Worm (Caenorhabditis elegans) whole organism, late embryonic: Measurements from ENCODE around the gene fbxa-28.

Experiments used
- C08G9.2 ChIP-seq: sonication (generic microtip); optimal IDR thresholded peaks from 2 replicates; lab custom pipeline; 2016; ENCODE audit warnings: mild to moderate bottlenecking, missing genetic modification characterization, moderate library complexity, missing compliant biosample characterization
- C38D4.7 ChIP-seq: fragments of 200-800 bp; sonication (Bioruptor generic); optimal IDR thresholded peaks from 2 replicates; lab custom pipeline; 2018; ENCODE audit warnings: mild to moderate bottlenecking, missing genetic modification characterization, moderate library complexity, missing compliant biosample characterization
- F13H6.1 ChIP-seq: sonication (generic microtip); optimal IDR thresholded peaks from 2 replicates; lab custom pipeline; 2016; ENCODE audit warnings: missing genetic modification characterization, missing compliant biosample characterization
- K02D7.2 ChIP-seq: sonication (generic microtip); optimal IDR thresholded peaks from 2 replicates; lab custom pipeline; 2017; ENCODE audit warnings: mild to moderate bottlenecking, missing genetic modification characterization, missing compliant biosample characterization
- ceh-19 ChIP-seq: fragments of 200-800 bp; sonication (Bioruptor generic); optimal IDR thresholded peaks from 2 replicates; lab custom pipeline; 2018; ENCODE audit warnings: mild to moderate bottlenecking, missing genetic modification characterization, missing compliant biosample characterization
- ceh-22 ChIP-seq: sonication (generic microtip); optimal IDR thresholded peaks from 2 replicates; lab custom pipeline; 2017; ENCODE audit warnings: missing biosample characterization, missing genetic modification characterization
- ceh-24 ChIP-seq: sonication (generic microtip); optimal IDR thresholded peaks from 2 replicates; lab custom pipeline; 2016; ENCODE audit warnings: mild to moderate bottlenecking, missing genetic modification characterization, missing compliant biosample characterization
- ceh-31 ChIP-seq: sonication (generic microtip); optimal IDR thresholded peaks from 2 replicates; lab custom pipeline; 2016; ENCODE audit warnings: missing genetic modification characterization, missing compliant biosample characterization
- ceh-48 ChIP-seq: sonication (generic microtip); optimal IDR thresholded peaks from 2 replicates; lab custom pipeline; 2016; ENCODE audit warnings: missing genetic modification characterization, inconsistent platforms, missing compliant biosample characterization
- ceh-6 ChIP-seq: fragments of 200-800 bp; sonication (Bioruptor generic); optimal IDR thresholded peaks from 2 replicates; lab custom pipeline; 2018; ENCODE audit warnings: mild to moderate bottlenecking, missing genetic modification characterization, missing compliant biosample characterization
- ceh-9 ChIP-seq: sonication (generic microtip); optimal IDR thresholded peaks from 2 replicates; lab custom pipeline; 2016; ENCODE audit warnings: mild to moderate bottlenecking, missing genetic modification characterization, inconsistent platforms, missing compliant biosample characterization
- che-1 ChIP-seq: sonication (generic microtip); optimal IDR thresholded peaks from 2 replicates; lab custom pipeline; 2016; ENCODE audit warnings: mild to moderate bottlenecking, missing genetic modification characterization, missing compliant biosample characterization
- dmd-4 ChIP-seq: sonication (generic microtip); optimal IDR thresholded peaks from 2 replicates; lab custom pipeline; 2016; ENCODE audit warnings: borderline replicate concordance, missing genetic modification characterization, missing compliant biosample characterization
- elt-2 ChIP-seq: sonication (generic microtip); optimal IDR thresholded peaks from 2 replicates; lab custom pipeline; 2016; ENCODE audit warnings: missing genetic modification reagents, missing genetic modification characterization, missing compliant biosample characterization
- elt-4 ChIP-seq: sonication (generic microtip); optimal IDR thresholded peaks from 2 replicates; lab custom pipeline; 2016; ENCODE audit warnings: missing genetic modification characterization, missing compliant biosample characterization
- eyg-1 ChIP-seq: sonication (generic microtip); optimal IDR thresholded peaks from 2 replicates; lab custom pipeline; 2016; ENCODE audit warnings: missing genotype, missing genetic modification characterization, missing compliant biosample characterization
- fkh-6 ChIP-seq: sonication (generic microtip); optimal IDR thresholded peaks from 2 replicates; lab custom pipeline; 2016; ENCODE audit warnings: missing genetic modification characterization, missing compliant biosample characterization
- hlh-15 ChIP-seq: sonication (generic microtip); optimal IDR thresholded peaks from 2 replicates; lab custom pipeline; 2016; ENCODE audit warnings: missing genetic modification characterization, missing compliant biosample characterization
- hlh-30 ChIP-seq: sonication (generic microtip); optimal IDR thresholded peaks from 2 replicates; lab custom pipeline; 2017; ENCODE audit warnings: antibody characterized with exemption, missing genetic modification characterization, missing compliant biosample characterization; ENCODE audit not compliant: insufficient read depth
- hlh-6 ChIP-seq: sonication (generic microtip); optimal IDR thresholded peaks from 2 replicates; lab custom pipeline; 2016; ENCODE audit warnings: missing genotype, missing genetic modification characterization, missing compliant biosample characterization
- hlh-8 ChIP-seq: sonication (generic microtip); optimal IDR thresholded peaks from 2 replicates; lab custom pipeline; 2016; ENCODE audit warnings: missing genotype, missing genetic modification characterization, missing compliant biosample characterization
- lim-6 ChIP-seq: sonication (generic microtip); optimal IDR thresholded peaks from 2 replicates; lab custom pipeline; 2016; ENCODE audit warnings: missing genetic modification characterization, missing compliant biosample characterization
- madf-2 ChIP-seq: sonication (generic microtip); optimal IDR thresholded peaks from 2 replicates; lab custom pipeline; 2017; ENCODE audit warnings: missing genetic modification characterization, missing compliant biosample characterization
- nfya-1 ChIP-seq: sonication (generic microtip); optimal IDR thresholded peaks from 2 replicates; lab custom pipeline; 2017; ENCODE audit warnings: missing genetic modification characterization, mild to moderate bottlenecking, missing compliant biosample characterization, antibody characterized with exemption, moderate library complexity
- nhr-11 ChIP-seq: fragments of 150-350 bp; optimal IDR thresholded peaks from 2 replicates; lab custom pipeline; 2014; ENCODE audit warnings: missing biosample characterization, missing genetic modification characterization
- npax-4 ChIP-seq: sonication (generic microtip); optimal IDR thresholded peaks from 2 replicates; lab custom pipeline; 2016; ENCODE audit warnings: missing genetic modification characterization, missing compliant biosample characterization
- pax-1 ChIP-seq: fragments of 150-350 bp; optimal IDR thresholded peaks from 2 replicates; lab custom pipeline; 2014; ENCODE audit warnings: missing biosample characterization, missing genetic modification characterization
- pha-2 ChIP-seq: sonication (generic microtip); optimal IDR thresholded peaks from 2 replicates; lab custom pipeline; 2017; ENCODE audit warnings: mild to moderate bottlenecking, missing genetic modification characterization, missing compliant biosample characterization
- pqm-1 ChIP-seq: sonication (generic microtip); optimal IDR thresholded peaks from 2 replicates; lab custom pipeline; 2016; ENCODE audit warnings: missing genetic modification characterization, missing compliant biosample characterization
- pros-1 ChIP-seq: fragments of 150-350 bp; optimal IDR thresholded peaks from 2 replicates; lab custom pipeline; 2014; ENCODE audit warnings: missing biosample characterization, missing genetic modification reagents, missing genetic modification characterization
- rnt-1 ChIP-seq: sonication (generic microtip); optimal IDR thresholded peaks from 2 replicates; lab custom pipeline; 2016; ENCODE audit warnings: missing genetic modification characterization, missing compliant biosample characterization
- sdc-2 ChIP-seq: sonication (generic microtip); optimal IDR thresholded peaks from 2 replicates; lab custom pipeline; 2016; ENCODE audit warnings: missing genotype, missing genetic modification characterization, missing compliant biosample characterization
- sox-4 ChIP-seq: sonication (generic microtip); optimal IDR thresholded peaks from 2 replicates; lab custom pipeline; 2017; ENCODE audit warnings: mild to moderate bottlenecking, missing genetic modification characterization, inconsistent platforms, missing compliant biosample characterization
- syd-9 ChIP-seq: sonication (generic microtip); optimal IDR thresholded peaks from 2 replicates; lab custom pipeline; 2016; ENCODE audit warnings: mild to moderate bottlenecking, missing genetic modification characterization, moderate library complexity, missing compliant biosample characterization
- unc-3 ChIP-seq, 2 experiments: fragments of 200-800 bp in 1 of 2; sonication (Bioruptor generic) in 1 of 2; sonication (generic microtip) in 1 of 2; conservative IDR thresholded peaks in 1 of 2; optimal IDR thresholded peaks in 1 of 2; 2 replicates each; pipeline versions ENCODE4 v1.3.6 to Lab custom; 2016 to 2022; ENCODE audit warnings: missing compliant biosample characterization in 2 of 2, missing genetic modification characterization in 2 of 2, missing genetic modification reagents in 1 of 2
- unc-42 ChIP-seq: sonication (generic microtip); optimal IDR thresholded peaks from 2 replicates; lab custom pipeline; 2016; ENCODE audit warnings: missing genotype, missing genetic modification characterization, missing compliant biosample characterization
- unc-55 ChIP-seq: sonication (generic microtip); optimal IDR thresholded peaks from 2 replicates; lab custom pipeline; 2017; ENCODE audit warnings: missing biosample characterization, missing genetic modification reagents, missing genetic modification characterization
- unc-86 ChIP-seq: sonication (generic microtip); optimal IDR thresholded peaks from 2 replicates; lab custom pipeline; 2016; ENCODE audit warnings: missing genetic modification characterization, missing compliant biosample characterization

fbxa-28 gene

DNA sequence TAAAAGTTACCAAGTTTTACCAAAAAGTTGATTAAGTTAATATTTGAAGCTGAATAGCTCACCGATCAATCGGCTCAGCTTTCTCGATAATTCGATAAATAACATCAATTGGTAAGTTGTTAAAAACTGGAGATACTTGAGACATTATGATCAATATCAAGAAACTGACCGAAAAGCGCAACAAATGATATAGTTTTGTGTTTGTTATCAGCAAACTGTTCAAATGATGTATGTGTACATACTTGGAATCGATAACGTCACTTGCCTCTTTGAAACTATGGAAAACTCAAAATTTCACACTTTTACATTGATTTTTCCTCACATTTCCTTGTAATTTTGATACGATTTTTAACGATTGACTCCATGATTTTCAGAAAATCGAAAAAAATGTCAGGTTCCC lies 17.3 kb downstream of the fbxa-28 start, which contains the start of the genes fbxa-80 and fbxa-19:
fbxa-80 (minus strand) TSS at position 173 of the 400 bp plus-strand sequence.
fbxa-19 (plus strand) TSS at position 364 of the 400 bp plus-strand sequence.
- TF ChIP-seq ceh-31 (no peak), ceh-48 (tag; lab: Kevin White, UChicago) (no peak), rnt-1 (tag; lab: Kevin White, UChicago) (no peak), fkh-6 (tag; lab: Kevin White, UChicago) (no peak)

DNA sequence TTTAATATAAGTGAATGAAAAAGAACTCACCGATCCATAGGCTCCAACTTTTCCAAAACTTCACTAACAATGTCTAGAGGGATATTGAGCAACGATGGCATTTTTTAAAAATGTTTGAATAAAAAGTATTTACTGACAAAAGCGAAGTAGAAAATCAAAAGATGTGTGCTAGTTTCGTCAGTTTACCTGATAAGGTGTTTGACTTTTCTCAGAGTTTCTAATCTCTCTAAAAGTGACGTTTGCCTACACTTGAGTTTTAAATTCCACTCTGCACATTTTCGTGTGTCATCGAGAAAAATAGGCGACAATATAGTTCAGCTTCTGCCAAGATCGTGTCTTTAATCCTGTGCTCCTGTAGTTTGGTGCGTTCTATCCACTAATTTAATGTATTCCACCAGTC lies 23.9 kb downstream of the fbxa-28 start, which contains the start of gene fbxa-15:
fbxa-15 (minus strand) TSS at position 101 of the 400 bp plus-strand sequence.
- TF ChIP-seq elt-4: no peak
- no peak for TF ChIP-seq unc-86 (tag; lab: Kevin White, UChicago)
- TF ChIP-seq lim-6 (tag; lab: Kevin White, UChicago): no peak
- no peak for TF ChIP-seq C08G9.2 (tag; lab: Kevin White, UChicago)
- TF ChIP-seq unc-3 (GFP tag; conservative IDR thresholded peaks at IDR 0.05; lab: Robert Waterston, UW): no peak
- TF ChIP-seq unc-3 (tag; optimal IDR thresholded peaks at IDR 0.05; lab: Kevin White, UChicago): no peak
- no peak for TF ChIP-seq hlh-8 (tag; lab: Kevin White, UChicago)
- no peak for TF ChIP-seq che-1 (tag; lab: Kevin White, UChicago)
- no peak for TF ChIP-seq C38D4.7 (GFP tag; lab: Kevin White, UChicago)
- no peak for TF ChIP-seq ceh-6 (GFP tag; lab: Kevin White, UChicago)
- no peak for TF ChIP-seq elt-2
- TF ChIP-seq unc-55 (GFP tag; lab: Kevin White, UChicago): no peak
- TF ChIP-seq pros-1 (tag; lab: Kevin White, UChicago): no peak
- no peak for TF ChIP-seq nfya-1 (tag; lab: Kevin White, UChicago)
- no peak for TF ChIP-seq fkh-6 (tag; lab: Kevin White, UChicago)
- no peak for TF ChIP-seq sdc-2 (tag; lab: Kevin White, UChicago)
- TF ChIP-seq rnt-1 (tag; lab: Kevin White, UChicago): no peak
- TF ChIP-seq unc-42 (tag; lab: Kevin White, UChicago): no peak
- no peak for TF ChIP-seq dmd-4 (tag; lab: Kevin White, UChicago)
- no peak for TF ChIP-seq ceh-48 (tag; lab: Kevin White, UChicago)
- no peak for TF ChIP-seq hlh-15 (tag; lab: Kevin White, UChicago)

DNA sequence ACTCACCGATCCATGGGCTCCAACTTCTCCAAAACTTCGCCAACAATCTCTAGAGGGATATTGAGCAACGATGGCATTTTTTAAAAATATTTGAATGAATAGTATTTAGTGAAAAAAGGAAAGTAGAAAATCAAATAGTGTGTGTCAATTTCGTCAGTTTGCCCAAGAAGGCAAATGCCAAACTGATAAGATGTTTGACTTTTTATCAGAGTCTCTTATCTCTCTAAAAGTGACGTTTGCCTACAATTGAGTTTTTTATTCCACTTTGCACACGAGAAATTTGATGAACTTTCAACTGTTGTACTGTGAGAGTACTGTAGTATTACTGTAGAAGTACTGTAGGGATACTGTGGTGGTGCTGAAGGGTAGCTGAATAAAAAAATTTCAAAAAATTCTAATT lies 25.9 kb downstream of the fbxa-28 start:
- TF ChIP-seq pha-2 (no peak), elt-2 (peak; percentile 91)

DNA sequence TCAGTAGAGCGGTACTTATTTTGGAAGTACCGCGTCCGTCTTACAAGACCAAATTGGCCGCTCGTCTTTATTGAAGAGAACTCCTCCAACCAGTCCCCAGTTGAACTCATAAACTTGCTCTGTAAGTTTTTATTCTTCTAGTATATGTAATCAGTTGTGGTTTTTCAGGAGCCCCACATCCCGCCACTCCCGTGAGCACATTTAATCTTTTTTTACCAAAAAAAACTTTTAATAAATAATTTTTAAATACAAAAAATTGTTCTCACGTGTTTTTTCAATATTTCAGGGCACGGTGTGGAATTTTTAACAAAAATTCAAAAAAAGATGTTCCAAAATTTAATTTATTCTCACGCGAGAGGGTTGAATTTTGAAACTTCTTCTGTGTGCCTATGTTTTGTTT lies 26.8 kb downstream of the fbxa-28 start, which contains the start of gene fbxa-14:
fbxa-14 (minus strand) TSS at position 101 of the 400 bp plus-strand sequence.
- no peak for TF ChIP-seq ceh-24 (tag; lab: Kevin White, UChicago)
- no peak for TF ChIP-seq unc-55 (GFP tag; lab: Kevin White, UChicago)
- TF ChIP-seq ceh-9: no peak
- no peak for TF ChIP-seq K02D7.2
- no peak for TF ChIP-seq madf-2 (tag; lab: Kevin White, UChicago)
- TF ChIP-seq sox-4: no peak
- no peak for TF ChIP-seq pros-1 (tag; lab: Kevin White, UChicago)
- TF ChIP-seq unc-3 (GFP tag; conservative IDR thresholded peaks at IDR 0.05; lab: Robert Waterston, UW): no peak
- TF ChIP-seq unc-3 (tag; optimal IDR thresholded peaks at IDR 0.05; lab: Kevin White, UChicago): no peak

DNA sequence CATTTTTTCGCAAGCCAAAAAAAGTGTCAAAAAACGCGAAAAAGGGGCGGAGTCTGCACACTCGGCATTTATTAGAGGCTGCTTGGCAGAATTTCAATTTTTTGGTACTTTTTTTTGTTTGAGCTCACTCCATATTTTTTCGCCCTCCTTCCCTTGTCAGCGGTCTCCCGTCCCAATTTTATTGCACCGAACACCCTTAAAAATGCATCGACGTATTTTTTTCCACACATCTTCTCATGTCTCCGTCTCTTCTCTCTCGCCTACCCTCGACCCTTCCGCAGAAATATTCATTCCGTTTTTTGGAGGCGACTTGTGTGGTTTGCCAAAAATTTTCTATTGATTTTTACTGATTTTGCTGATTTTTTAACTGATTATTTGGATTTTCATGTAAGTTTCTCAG lies 28.8 kb downstream of the fbxa-28 start, which contains the start of gene Y82E9BL.18:
Y82E9BL.18 (plus strand) TSS at position 301 of the 400 bp plus-strand sequence.
- TF ChIP-seq ceh-31 (no peak), che-1 (tag; lab: Kevin White, UChicago) (no peak), npax-4 (tag; lab: Kevin White, UChicago) (no peak), F13H6.1 (tag; lab: Kevin White, UChicago) (no peak), madf-2 (tag; lab: Kevin White, UChicago) (no peak), pax-1 (tag; lab: Kevin White, UChicago) (no peak), pros-1 (tag; lab: Kevin White, UChicago) (no peak), eyg-1 (tag; lab: Kevin White, UChicago) (no peak), syd-9 (tag; lab: Kevin White, UChicago) (no peak), hlh-6 (tag; lab: Kevin White, UChicago) (no peak), pqm-1 (tag; lab: Kevin White, UChicago) (no peak), ceh-19 (no peak), hlh-30 (tag; lab: Kevin White, UChicago) (no peak), ceh-22 (tag; lab: Kevin White, UChicago) (no peak), elt-4 (no peak), nhr-11 (no peak), rnt-1 (tag; lab: Kevin White, UChicago) (no peak)
